Fruit fly (Drosophila melanogaster) whole organism, embryonic: Measurements from ENCODE around the gene Nf1.

Experiments used
- Blimp-1 ChIP-seq: fragments of 200-800 bp; sonication (Bioruptor generic); optimal IDR thresholded peaks from 3 replicates; lab custom pipeline; 2018; ENCODE audit warnings: missing biosample characterization, missing genetic modification characterization, mild to moderate bottlenecking, moderate library complexity, missing genetic modification reagents
- CG13624 ChIP-seq: fragments of 200-800 bp; sonication (Bioruptor generic); optimal IDR thresholded peaks from 2 replicates; lab custom pipeline; 2016; ENCODE audit warnings: missing biosample characterization, missing genetic modification characterization
- CG13775 ChIP-seq: fragments of 200-800 bp; sonication (Bioruptor generic); optimal IDR thresholded peaks from 3 replicates; lab custom pipeline; 2017; ENCODE audit warnings: missing biosample characterization, mild to moderate bottlenecking, missing genetic modification characterization
- CG15479 ChIP-seq: fragments of 200-800 bp; sonication (Bioruptor generic); optimal IDR thresholded peaks from 3 replicates; lab custom pipeline; 2019; ENCODE audit warnings: missing biosample characterization, mild to moderate bottlenecking, missing genetic modification characterization, moderate library complexity
- CG17802 ChIP-seq: fragments of 200-800 bp; sonication (Bioruptor generic); optimal IDR thresholded peaks from 2 replicates; lab custom pipeline; 2018; ENCODE audit warnings: missing biosample characterization, mild to moderate bottlenecking, missing genetic modification characterization, moderate library complexity
- CG1832 ChIP-seq: fragments of 200-800 bp; sonication (Bioruptor generic); optimal IDR thresholded peaks from 2 replicates; lab custom pipeline; 2017; ENCODE audit warnings: missing biosample characterization, mild to moderate bottlenecking, missing genetic modification characterization, inconsistent platforms
- CG2889 ChIP-seq: fragments of 200-800 bp; sonication (Bioruptor generic); IDR thresholded peaks from 3 replicates; pipeline ENCODE4 v1.3.6; 2022; ENCODE audit warnings: missing biosample characterization, missing genetic modification characterization
- CG34376 ChIP-seq: fragments of 200-800 bp; sonication (Bioruptor generic); optimal IDR thresholded peaks from 2 replicates; lab custom pipeline; 2018; ENCODE audit warnings: missing biosample characterization, mild to moderate bottlenecking, missing genetic modification characterization
- CG3995 ChIP-seq: fragments of 200-800 bp; sonication (Bioruptor generic); optimal IDR thresholded peaks from 3 replicates; lab custom pipeline; 2016; ENCODE audit warnings: missing biosample characterization, missing genetic modification characterization
- CG4360 ChIP-seq: fragments of 200-800 bp; sonication (Bioruptor generic); IDR thresholded peaks from 2 replicates; pipeline ENCODE4 v1.3.6; 2022; ENCODE audit warnings: missing biosample characterization, missing genetic modification characterization
- CG7271 ChIP-seq: fragments of 200-800 bp; sonication (Bioruptor generic); optimal IDR thresholded peaks from 2 replicates; lab custom pipeline; 2018; ENCODE audit warnings: missing biosample characterization, mild to moderate bottlenecking, missing genetic modification characterization, moderate library complexity
- CG7786 ChIP-seq: fragments of 200-800 bp; sonication (Bioruptor generic); optimal IDR thresholded peaks from 2 replicates; lab custom pipeline; 2016; ENCODE audit warnings: missing biosample characterization, missing genetic modification characterization
- D ChIP-seq, 2 experiments: fragments of 200-800 bp in 1 of 2; fragments of >200 bp in 1 of 2; sonication (Bioruptor generic) in 1 of 2; optimal IDR thresholded peaks; 2 replicates in 1 of 2; 3 replicates in 1 of 2; lab custom pipeline; 2017; ENCODE audit warnings: mild to moderate bottlenecking in 1 of 2, missing biosample characterization in 1 of 2, missing genetic modification characterization in 1 of 2, missing genetic modification reagents in 1 of 2
- Elba2 ChIP-seq: fragments of 200-800 bp; sonication (Bioruptor generic); optimal IDR thresholded peaks from 3 replicates; lab custom pipeline; 2016; ENCODE audit warnings: missing biosample characterization, missing genetic modification characterization
- HLH3B ChIP-seq: fragments of 200-800 bp; sonication (Bioruptor generic); IDR thresholded peaks from 2 replicates; pipeline ENCODE4 v1.3.6; 2022; ENCODE audit warnings: missing biosample characterization, missing genetic modification characterization
- HLHmδ ChIP-seq: fragments of 200-800 bp; sonication (Bioruptor generic); optimal IDR thresholded peaks from 2 replicates; lab custom pipeline; 2018; ENCODE audit warnings: missing biosample characterization, mild to moderate bottlenecking, missing genetic modification characterization, moderate library complexity
- Kr ChIP-seq: fragments of 200-800 bp; sonication (Bioruptor generic); optimal IDR thresholded peaks from 2 replicates; lab custom pipeline; 2017; ENCODE audit warnings: missing biosample characterization, mild to moderate bottlenecking, missing genetic modification characterization
- ac ChIP-seq: fragments of 200-800 bp; sonication (Bioruptor generic); optimal IDR thresholded peaks from 3 replicates; lab custom pipeline; 2017; ENCODE audit warnings: missing biosample characterization, mild to moderate bottlenecking, missing genetic modification characterization
- aop ChIP-seq: fragments of 200-800 bp; sonication (Bioruptor generic); IDR thresholded peaks from 2 replicates; pipeline ENCODE4 v1.3.6; 2022; ENCODE audit warnings: missing biosample characterization, missing genetic modification characterization
- ap ChIP-seq: fragments of 200-800 bp; sonication (Bioruptor generic); IDR thresholded peaks from 2 replicates; pipeline ENCODE4 v1.3.6; 2022; ENCODE audit warnings: missing biosample characterization, missing genetic modification characterization
- cad ChIP-seq: fragments of >200 bp; optimal IDR thresholded peaks from 2 replicates; lab custom pipeline; 2017; ENCODE audit warnings: missing biosample characterization, missing genetic modification characterization
- chm ChIP-seq: fragments of 200-800 bp; sonication (Bioruptor generic); IDR thresholded peaks from 2 replicates; pipeline ENCODE4 v1.3.6; 2022; ENCODE audit warnings: missing biosample characterization, missing genetic modification characterization
- crol ChIP-seq: fragments of 200-800 bp; sonication (Bioruptor generic); IDR thresholded peaks from 2 replicates; pipeline ENCODE4 v1.3.6; 2022; ENCODE audit warnings: missing biosample characterization, missing genetic modification characterization
- da ChIP-seq: fragments of 200-800 bp; sonication (Bioruptor generic); optimal IDR thresholded peaks from 2 replicates; lab custom pipeline; 2016; ENCODE audit warnings: missing biosample characterization, missing genetic modification characterization
- dmrt11E ChIP-seq: fragments of 200-800 bp; sonication (Bioruptor generic); optimal IDR thresholded peaks from 3 replicates; lab custom pipeline; 2018; ENCODE audit warnings: missing biosample characterization, mild to moderate bottlenecking, missing genetic modification characterization, moderate library complexity
- exex ChIP-seq: fragments of 200-800 bp; sonication (Bioruptor generic); optimal IDR thresholded peaks from 4 replicates; lab custom pipeline; 2018; ENCODE audit warnings: missing biosample characterization, mild to moderate bottlenecking, missing genetic modification characterization, moderate library complexity
- h ChIP-seq: fragments of >200 bp; optimal IDR thresholded peaks from 2 replicates; lab custom pipeline; 2017
- insv ChIP-seq, 2 experiments: fragments of 200-800 bp; sonication (Bioruptor generic); optimal IDR thresholded peaks; 3 replicates each; lab custom pipeline; 2016 to 2018; ENCODE audit warnings: missing biosample characterization in 2 of 2, missing genetic modification characterization in 2 of 2
- jumu ChIP-seq: fragments of 200-800 bp; sonication (Bioruptor generic); optimal IDR thresholded peaks from 3 replicates; lab custom pipeline; 2016; ENCODE audit warnings: missing biosample characterization, missing genetic modification characterization
- kni ChIP-seq: fragments of 200-800 bp; sonication (Bioruptor generic); optimal IDR thresholded peaks from 3 replicates; lab custom pipeline; 2017; ENCODE audit warnings: mild to moderate bottlenecking, missing biosample characterization, missing genetic modification reagents, missing genetic modification characterization
- mld ChIP-seq: fragments of 200-800 bp; sonication (Bioruptor generic); IDR thresholded peaks from 3 replicates; pipeline ENCODE4 v1.3.6; 2022; ENCODE audit warnings: missing biosample characterization, missing genetic modification characterization; ENCODE audit not compliant: partially characterized antibody
- nerfin-1 ChIP-seq: fragments of 200-800 bp; sonication (Bioruptor generic); optimal IDR thresholded peaks from 3 replicates; lab custom pipeline; 2019; ENCODE audit warnings: missing biosample characterization, mild to moderate bottlenecking, missing genetic modification characterization, moderate library complexity
- pita ChIP-seq: fragments of 200-800 bp; sonication (Bioruptor generic); optimal IDR thresholded peaks from 2 replicates; lab custom pipeline; 2017; ENCODE audit warnings: missing biosample characterization, mild to moderate bottlenecking, missing genetic modification characterization
- pnt ChIP-seq: fragments of 200-800 bp; sonication (Bioruptor generic); optimal IDR thresholded peaks from 3 replicates; lab custom pipeline; 2016; ENCODE audit warnings: missing biosample characterization, missing genetic modification characterization
- prd ChIP-seq, 3 experiments: fragments of >200 bp in 2 of 3; fragments of 200-800 bp in 1 of 3; sonication (Bioruptor generic) in 1 of 3; optimal IDR thresholded peaks in 2 of 3; IDR thresholded peaks in 1 of 3; 2 replicates in 2 of 3; 3 replicates in 1 of 3; pipeline versions ENCODE4 v1.3.6 to Lab custom; 2017 to 2022; ENCODE audit warnings: missing biosample characterization in 1 of 3, missing genetic modification characterization in 1 of 3
- sens ChIP-seq: fragments of 200-800 bp; sonication (Bioruptor generic); peaks from one replicate; lab custom pipeline; 2016; ENCODE audit warnings: missing biosample characterization, missing genetic modification characterization
- sqz ChIP-seq: fragments of 200-800 bp; sonication (Bioruptor generic); optimal IDR thresholded peaks from 3 replicates; lab custom pipeline; 2018; ENCODE audit warnings: missing biosample characterization, mild to moderate bottlenecking, missing genetic modification characterization
- tll ChIP-seq, 2 experiments: fragments of 200-800 bp in 1 of 2; fragments of >200 bp in 1 of 2; sonication (Bioruptor generic) in 1 of 2; optimal IDR thresholded peaks; 2 replicates each; lab custom pipeline; 2017 to 2019; ENCODE audit warnings: missing biosample characterization in 2 of 2, missing genetic modification characterization in 2 of 2, mild to moderate bottlenecking in 1 of 2, moderate library complexity in 1 of 2
- twi ChIP-seq: fragments of 200-800 bp; optimal IDR thresholded peaks from 2 replicates; lab custom pipeline; 2019; ENCODE audit warnings: missing biosample characterization, mild to moderate bottlenecking, missing genetic modification characterization, moderate library complexity
- vfl ChIP-seq: fragments of 200-800 bp; sonication (Bioruptor generic); optimal IDR thresholded peaks from 2 replicates; lab custom pipeline; 2016; ENCODE audit warnings: missing biosample characterization, missing genetic modification characterization
- zen ChIP-seq: fragments of 200-800 bp; sonication (Bioruptor generic); optimal IDR thresholded peaks from 3 replicates; lab custom pipeline; 2018; ENCODE audit warnings: missing biosample characterization, mild to moderate bottlenecking, missing genetic modification characterization, moderate library complexity

Gene Nf1

dm6 chr3R:26023252-26023651 is 40.4 kb downstream of the Nf1 start (continued):
- TF ChIP-seq CG3995 (no peak), cad (peak; percentile 3), CG17802 (no peak), Elba2 (GFP tag; lab: Kevin White, UChicago) (peak; percentile 80), exex (tag; lab: Kevin White, UChicago) (no peak), CG34376 (GFP tag; lab: Kevin White, UChicago) (no peak), vfl (GFP tag; lab: Kevin White, UChicago) (peak; percentile 10), aop (no peak), pnt (GFP tag; lab: Kevin White, UChicago) (no peak), pita (no peak), sens (GFP tag; lab: Kevin White, UChicago) (peak; percentile 82), HLHmδ (GFP tag; lab: Kevin White, UChicago) (peak; percentile 2), CG13624 (no peak), ap (GFP tag; lab: Robert Waterston, UW) (no peak), chm (GFP tag; lab: Robert Waterston, UW) (peak; percentile 35; the same call in 1 of the 2 replicates), CG2889 (GFP tag; lab: Robert Waterston, UW) (no peak)
- TF ChIP-seq, all 482 proteins: peak for 15

- peak; percentile 44 for TF ChIP-seq Kr
- TF ChIP-seq D (optimal IDR thresholded peaks at IDR 0.05; lab: Kevin White, UChicago) = peak; percentile 22
- TF ChIP-seq D (GFP tag; optimal IDR thresholded peaks at IDR 0.05; lab: Kevin White, UChicago) = no peak
- TF ChIP-seq kni (GFP tag; lab: Kevin White, UChicago) = peak; percentile 48
- TF ChIP-seq crol (GFP tag; lab: Robert Waterston, UW) = peak; percentile 54; the same call in 1 of the 2 replicates
- peak; percentile 23 for TF ChIP-seq CG15479 (GFP tag; lab: Kevin White, UChicago)
- no peak for TF ChIP-seq CG13775 (GFP tag; lab: Kevin White, UChicago)
- TF ChIP-seq HLH3B = no peak
- TF ChIP-seq sens (GFP tag; lab: Kevin White, UChicago) = peak; percentile 86
- TF ChIP-seq tll (GFP tag; optimal IDR thresholded peaks at IDR 0.05; lab: Kevin White, UChicago) = peak in 1 of 2 experiments; percentile 78
- TF ChIP-seq Blimp-1 (GFP tag; lab: Kevin White, UChicago) = peak; percentile 54
- TF ChIP-seq twi (tag; lab: Kevin White, UChicago) = peak; percentile 90
- peak; percentile 13 for TF ChIP-seq CG7271 (tag; lab: Kevin White, UChicago)
- no peak for TF ChIP-seq prd (optimal IDR thresholded peaks at IDR 0.05; lab: Kevin White, UChicago)
- TF ChIP-seq prd (GFP tag; IDR thresholded peaks at IDR 0.05; lab: Robert Waterston, UW) = 0 out of 3 replicates have a peak, but pooled peaks have one; percentile 7
- no peak for TF ChIP-seq mld
- peak in 1 of 2 experiments; percentile 60 for TF ChIP-seq insv (GFP tag; optimal IDR thresholded peaks at IDR 0.05; lab: Kevin White, UChicago)
- peak; percentile 92 for TF ChIP-seq CG4360 (GFP tag; lab: Robert Waterston, UW)
- peak; percentile 54 for TF ChIP-seq da (GFP tag; lab: Kevin White, UChicago)
- peak; percentile 70 for TF ChIP-seq CG1832
- peak; percentile 18 for TF ChIP-seq nerfin-1 (tag; lab: Kevin White, UChicago)
- TF ChIP-seq cad = peak; percentile 55
- peak; percentile 9 for TF ChIP-seq sqz (GFP tag; lab: Kevin White, UChicago)
- TF ChIP-seq ac (GFP tag; lab: Kevin White, UChicago) = peak; percentile 99
- no peak for TF ChIP-seq CG7786 (GFP tag; lab: Kevin White, UChicago)
- no peak for TF ChIP-seq jumu (GFP tag; lab: Kevin White, UChicago)
- no peak for TF ChIP-seq dmrt11E
- peak; percentile 12 for TF ChIP-seq h (lab: Kevin White, UChicago)
- peak; percentile 32 for TF ChIP-seq zen (tag; lab: Kevin White, UChicago)
These were observed 41.9 kb downstream of the Nf1 start for dm6 chr3R:26024596-26025213.
